Worm (Caenorhabditis elegans): Measurements from ENCODE around the gene snet-1.

Gene snet-1

ce11 chrX:3680544-3681214 is 11.9 kb upstream of the snet-1 start, which contains the start of gene tsp-17:
tsp-17 (plus strand) TSS chrX:3681164.
- TF ChIP-seq ama-1 (optimal IDR thresholded peaks at IDR 0.05) (no peak), ceh-13 (GFP tag; optimal IDR thresholded peaks at IDR 0.05) (no peak), scrt-1 (GFP tag; IDR thresholded peaks at IDR 0.05) (no peak)

ce11 chrX:3678507-3679175 is 9.9 kb upstream of the snet-1 start, which contains the start of gene tag-52:
tag-52 (minus strand) TSS chrX:3678557.
- TF ChIP-seq hmg-4 (GFP tag; optimal IDR thresholded peaks at IDR 0.05) (peak; percentile 88), tra-4 (tag; optimal IDR thresholded peaks at IDR 0.05) (no peak), ceh-36 (tag; optimal IDR thresholded peaks at IDR 0.05) (peak; percentile 34), F13C5.2 (tag; optimal IDR thresholded peaks at IDR 0.05) (peak; percentile 65)

ce11 chrX:3673584-3674108 is 4.9 kb upstream of the snet-1 start, which contains the start of gene ceh-63:
ceh-63 (minus strand) TSS chrX:3674058.
- TF ChIP-seq ceh-36 (tag; optimal IDR thresholded peaks at IDR 0.05): no peak
- TF ChIP-seq sea-1 (GFP tag; conservative IDR thresholded peaks at IDR 0.05): no peak
- no peak for TF ChIP-seq B0310.2 (tag; optimal IDR thresholded peaks at IDR 0.05)
- no peak for TF ChIP-seq flt-1 (GFP tag; IDR thresholded peaks at IDR 0.05)

- TF ChIP-seq ceh-13 (GFP tag; optimal IDR thresholded peaks at IDR 0.05): no peak
- no peak for TF ChIP-seq ets-7 (tag; optimal IDR thresholded peaks at IDR 0.05)
- no peak for TF ChIP-seq ama-1 (optimal IDR thresholded peaks at IDR 0.05)
- TF ChIP-seq ceh-36 (tag; optimal IDR thresholded peaks at IDR 0.05): no peak
- TF ChIP-seq aly-1 (tag; optimal IDR thresholded peaks at IDR 0.05): no peak
- TF ChIP-seq B0310.2 (tag; optimal IDR thresholded peaks at IDR 0.05): no peak
- no peak for TF ChIP-seq pes-1 (GFP tag; IDR thresholded peaks at IDR 0.05)
- TF ChIP-seq F13C5.2 (tag; optimal IDR thresholded peaks at IDR 0.05): no peak
- TF ChIP-seq tbx-11 (GFP tag; IDR thresholded peaks at IDR 0.05): no peak
- TF ChIP-seq hmg-4 (GFP tag; optimal IDR thresholded peaks at IDR 0.05): no peak
- no peak for TF ChIP-seq tbx-37 (GFP tag; conservative IDR thresholded peaks at IDR 0.05)
- TF ChIP-seq tra-4 (tag; optimal IDR thresholded peaks at IDR 0.05): no peak
- TF ChIP-seq sea-1 (GFP tag; conservative IDR thresholded peaks at IDR 0.05): no peak
- TF ChIP-seq hmbx-1 (tag; optimal IDR thresholded peaks at IDR 0.05): no peak
- TF ChIP-seq flt-1 (GFP tag; IDR thresholded peaks at IDR 0.05): no peak
- no peak for TF ChIP-seq scrt-1 (GFP tag; IDR thresholded peaks at IDR 0.05)
- no peak for TF ChIP-seq hnd-1 (tag; optimal IDR thresholded peaks at IDR 0.05)
Observed at ce11 chrX:3671998-3672397, 3.3 kb upstream of the snet-1 start, which contains the start of gene C02F12.5. C02F12.5 (minus strand) TSS chrX:3672098.

ce11 chrX:3659192-3659591 is 9.6 kb downstream of the snet-1 start, which contains the start of gene R11G1.1:
R11G1.1 (plus strand) TSS chrX:3659492.
- TF ChIP-seq aly-1 (tag; optimal IDR thresholded peaks at IDR 0.05) (no peak), flt-1 (GFP tag; IDR thresholded peaks at IDR 0.05) (no peak), tbx-11 (GFP tag; IDR thresholded peaks at IDR 0.05) (no peak), tra-4 (tag; optimal IDR thresholded peaks at IDR 0.05) (no peak), ama-1 (optimal IDR thresholded peaks at IDR 0.05) (no peak), hmbx-1 (tag; optimal IDR thresholded peaks at IDR 0.05) (no peak), hnd-1 (tag; optimal IDR thresholded peaks at IDR 0.05) (no peak), F13C5.2 (tag; optimal IDR thresholded peaks at IDR 0.05) (no peak), pes-1 (GFP tag; IDR thresholded peaks at IDR 0.05) (no peak), hmg-4 (GFP tag; optimal IDR thresholded peaks at IDR 0.05) (no peak)

ce11 chrX:3655972-3656371 is 12.8 kb downstream of the snet-1 start, which contains the start of gene R11G1.7:
R11G1.7 (plus strand) TSS chrX:3656272.
- TF ChIP-seq B0310.2 (tag; optimal IDR thresholded peaks at IDR 0.05): no peak
- TF ChIP-seq ets-7 (tag; optimal IDR thresholded peaks at IDR 0.05): no peak
- TF ChIP-seq tbx-37 (GFP tag; conservative IDR thresholded peaks at IDR 0.05): no peak
- TF ChIP-seq tbx-11 (GFP tag; IDR thresholded peaks at IDR 0.05): no peak
- no peak for TF ChIP-seq aly-1 (tag; optimal IDR thresholded peaks at IDR 0.05)

- TF ChIP-seq ceh-36 (tag; optimal IDR thresholded peaks at IDR 0.05): no peak
- TF ChIP-seq ama-1 (optimal IDR thresholded peaks at IDR 0.05): no peak
- TF ChIP-seq hmg-4 (GFP tag; optimal IDR thresholded peaks at IDR 0.05): no peak
- no peak for TF ChIP-seq hnd-1 (tag; optimal IDR thresholded peaks at IDR 0.05)
- TF ChIP-seq tbx-37 (GFP tag; conservative IDR thresholded peaks at IDR 0.05): no peak
- no peak for TF ChIP-seq pes-1 (GFP tag; IDR thresholded peaks at IDR 0.05)
- no peak for TF ChIP-seq tra-4 (tag; optimal IDR thresholded peaks at IDR 0.05)
- TF ChIP-seq ets-7 (tag; optimal IDR thresholded peaks at IDR 0.05): no peak
Observed at ce11 chrX:3654623-3655022, 14.1 kb downstream of the snet-1 start, which contains the start of gene R11G1.11. R11G1.11 (plus strand) TSS chrX:3654923.

ce11 chrX:3650100-3650809 is 18.5 kb downstream of the snet-1 start, which contains the start of the genes sax-1 and R11G1.2:
sax-1 (minus strand) TSS chrX:3650150.
R11G1.2 (plus strand) TSS chrX:3650614.
- TF ChIP-seq hmg-4 (GFP tag; optimal IDR thresholded peaks at IDR 0.05): peak; percentile 56
- TF ChIP-seq F13C5.2 (tag; optimal IDR thresholded peaks at IDR 0.05): no peak

All from whole organism, early embryonic.